Worm (Caenorhabditis elegans) whole organism, L4 larva: Measurements from ENCODE around the gene C47E8.4.

Experiments used
- D1046.2 ChIP-seq: fragments of 200-800 bp; sonication (Bioruptor generic); IDR thresholded peaks from 2 replicates; pipeline ENCODE4 v1.3.6; 2022; ENCODE audit warnings: missing genetic modification characterization, missing compliant biosample characterization
- F37D6.2 ChIP-seq: sonication (generic microtip); optimal IDR thresholded peaks from 2 replicates; lab custom pipeline; 2016; ENCODE audit warnings: mild to moderate bottlenecking, missing genetic modification characterization, missing compliant biosample characterization
- F44E2.7 ChIP-seq: fragments of 200-800 bp; sonication (Bioruptor generic); IDR thresholded peaks from 2 replicates; pipeline ENCODE4 v2.1.2; 2022; ENCODE audit warnings: missing genetic modification characterization, missing compliant biosample characterization
- F49E8.2 ChIP-seq: sonication (generic microtip); optimal IDR thresholded peaks from 2 replicates; lab custom pipeline; 2016; ENCODE audit warnings: missing compliant biosample characterization, mild to moderate bottlenecking, missing genetic modification characterization, borderline replicate concordance
- R02D3.7 ChIP-seq: fragments of 150-350 bp; sonication (generic microtip); optimal IDR thresholded peaks from 3 replicates; lab custom pipeline; 2014; ENCODE audit warnings: missing biosample characterization, missing genetic modification characterization
- Y105C5A.15 ChIP-seq: fragments of 200-800 bp; sonication (Bioruptor generic); IDR thresholded peaks from 2 replicates; pipeline ENCODE4 v1.3.6; 2022; ENCODE audit warnings: missing genetic modification characterization, missing compliant biosample characterization
- Y48G9A.11 ChIP-seq: fragments of 200-800 bp; sonication (Bioruptor generic); IDR thresholded peaks from 2 replicates; pipeline ENCODE4 v1.3.6; 2022; ENCODE audit warnings: missing genetic modification reagents, missing genetic modification characterization, missing compliant biosample characterization
- Y75B8A.6 ChIP-seq: fragments of 200-800 bp; sonication (Bioruptor generic); IDR thresholded peaks from 2 replicates; pipeline ENCODE4 v1.3.6; 2022; ENCODE audit warnings: missing genetic modification reagents, missing genetic modification characterization, missing compliant biosample characterization
- ZK546.5 ChIP-seq, 2 experiments: sonication (generic microtip); optimal IDR thresholded peaks; 2 replicates each; lab custom pipeline; 2017; ENCODE audit warnings: missing biosample characterization in 2 of 2, missing genetic modification characterization in 2 of 2
- aha-1 ChIP-seq: fragments of 150-350 bp; peaks from one replicate; lab custom pipeline; 2014; ENCODE audit warnings: missing biosample characterization, missing genetic modification characterization
- ceh-20 ChIP-seq: fragments of 200-800 bp; sonication (Bioruptor generic); IDR thresholded peaks from 2 replicates; pipeline ENCODE4 v1.3.6; 2022; ENCODE audit warnings: missing genetic modification reagents, missing genetic modification characterization, missing compliant biosample characterization
- ceh-62 ChIP-seq: sonication (generic microtip); optimal IDR thresholded peaks from 2 replicates; lab custom pipeline; 2017; ENCODE audit warnings: missing biosample characterization, missing genetic modification characterization
- cey-2 ChIP-seq: sonication (generic microtip); optimal IDR thresholded peaks from 3 replicates; lab custom pipeline; 2017; ENCODE audit warnings: missing genetic modification characterization, mild to moderate bottlenecking, missing compliant biosample characterization, antibody characterized with exemption, borderline replicate concordance; ENCODE audit not compliant: insufficient read depth
- daf-16 ChIP-seq, 3 experiments: sonication (generic microtip); optimal IDR thresholded peaks; 2 replicates each; lab custom pipeline; 2016 to 2017; ENCODE audit warnings: missing genetic modification characterization in 3 of 3, missing genetic modification reagents in 3 of 3, mild to moderate bottlenecking in 2 of 3, missing compliant biosample characterization in 2 of 3, missing biosample characterization in 1 of 3, moderate library complexity in 1 of 3
- daf-19 ChIP-seq: fragments of 200-800 bp; sonication (Bioruptor generic); conservative IDR thresholded peaks from 2 replicates; pipeline ENCODE4 v1.3.6; 2022; ENCODE audit warnings: missing genetic modification characterization, missing compliant biosample characterization
- daf-8 ChIP-seq: fragments of 200-800 bp; sonication (Bioruptor generic); IDR thresholded peaks from 2 replicates; pipeline ENCODE4 v1.3.6; 2022; ENCODE audit warnings: missing genetic modification characterization, missing compliant biosample characterization
- dmd-6 ChIP-seq: fragments of 200-800 bp; sonication (Bioruptor generic); IDR thresholded peaks from 2 replicates; pipeline ENCODE4 v1.3.6; 2022; ENCODE audit warnings: missing genetic modification reagents, missing genetic modification characterization, missing compliant biosample characterization
- dmd-8 ChIP-seq: fragments of 200-800 bp; sonication (Bioruptor generic); IDR thresholded peaks from 2 replicates; pipeline ENCODE4 v1.3.6; 2022; ENCODE audit warnings: missing genetic modification characterization, missing compliant biosample characterization
- dpl-1 ChIP-seq: fragments of 150-350 bp; optimal IDR thresholded peaks from 2 replicates; lab custom pipeline; 2014; ENCODE audit warnings: missing biosample characterization, missing genetic modification reagents, missing genetic modification characterization
- duxl-1 ChIP-seq: sonication (generic microtip); optimal IDR thresholded peaks from 2 replicates; lab custom pipeline; 2016; ENCODE audit warnings: mild to moderate bottlenecking, missing genetic modification characterization, moderate library complexity, missing compliant biosample characterization; ENCODE audit not compliant: poor library complexity
- gei-8 ChIP-seq: fragments of 200-800 bp; sonication (Bioruptor generic); optimal IDR thresholded peaks from 2 replicates; lab custom pipeline; 2018; ENCODE audit warnings: mild to moderate bottlenecking, missing genetic modification characterization, missing compliant biosample characterization
- jun-1 ChIP-seq: fragments of 150-350 bp; optimal IDR thresholded peaks from 2 replicates; lab custom pipeline; 2014; ENCODE audit warnings: missing biosample characterization, missing genetic modification reagents, missing genetic modification characterization
- lin-1 ChIP-seq: fragments of 200-800 bp; sonication (Bioruptor generic); IDR thresholded peaks from 2 replicates; pipeline ENCODE4 v1.3.6; 2022; ENCODE audit warnings: missing genetic modification reagents, missing genetic modification characterization, missing compliant biosample characterization
- lin-29 ChIP-seq: fragments of 200-800 bp; sonication (Bioruptor generic); IDR thresholded peaks from 2 replicates; pipeline ENCODE4 v1.3.6; 2022; ENCODE audit warnings: missing genetic modification reagents, missing genetic modification characterization, missing compliant biosample characterization
- lin-39 ChIP-seq: fragments of 150-350 bp; optimal IDR thresholded peaks from 2 replicates; lab custom pipeline; 2014; ENCODE audit warnings: missing biosample characterization, missing genetic modification reagents, missing genetic modification characterization
- lir-3 ChIP-seq: sonication (generic microtip); optimal IDR thresholded peaks from 2 replicates; lab custom pipeline; 2016; ENCODE audit warnings: mild to moderate bottlenecking, missing genetic modification characterization, missing compliant biosample characterization
- lsy-2 ChIP-seq, 2 experiments: fragments of 150-350 bp in 1 of 2; sonication (generic microtip) in 1 of 2; optimal IDR thresholded peaks; 2 replicates each; lab custom pipeline; 2014 to 2017; ENCODE audit warnings: missing biosample characterization in 2 of 2, missing genetic modification characterization in 2 of 2
- madf-5 ChIP-seq, 2 experiments: fragments of 200-800 bp; sonication (Bioruptor generic); IDR thresholded peaks; 2 replicates each; pipeline ENCODE4 v1.3.6; 2022; ENCODE audit warnings: missing compliant biosample characterization in 2 of 2, missing genetic modification characterization in 2 of 2
- mxl-3 ChIP-seq: fragments of 200-800 bp; sonication (Bioruptor generic); optimal IDR thresholded peaks from 2 replicates; lab custom pipeline; 2018; ENCODE audit warnings: mild to moderate bottlenecking, missing genetic modification characterization, missing compliant biosample characterization
- nhr-111 ChIP-seq: fragments of 200-800 bp; sonication (Bioruptor generic); optimal IDR thresholded peaks from 2 replicates; lab custom pipeline; 2018; ENCODE audit warnings: mild to moderate bottlenecking, missing genetic modification characterization, missing compliant biosample characterization
- nhr-25 ChIP-seq: sonication (generic microtip); optimal IDR thresholded peaks from 2 replicates; lab custom pipeline; 2017; ENCODE audit warnings: missing genetic modification characterization, mild to moderate bottlenecking, missing compliant biosample characterization, antibody characterized with exemption, moderate library complexity, borderline replicate concordance; ENCODE audit not compliant: insufficient read depth
- nhr-76 ChIP-seq: fragments of 150-350 bp; optimal IDR thresholded peaks from 2 replicates; lab custom pipeline; 2014; ENCODE audit warnings: missing biosample characterization, missing genetic modification characterization
- nhr-77 ChIP-seq: fragments of 150-350 bp; optimal IDR thresholded peaks from 2 replicates; lab custom pipeline; 2014; ENCODE audit warnings: missing biosample characterization, missing genetic modification characterization
- php-3 ChIP-seq: fragments of 200-800 bp; sonication (Bioruptor generic); IDR thresholded peaks from 2 replicates; pipeline ENCODE4 v1.3.6; 2022; ENCODE audit warnings: missing genetic modification reagents, missing genetic modification characterization, missing compliant biosample characterization
- rbr-2 ChIP-seq: sonication (generic microtip); optimal IDR thresholded peaks from 2 replicates; lab custom pipeline; 2016; ENCODE audit warnings: missing genotype, missing genetic modification characterization, missing compliant biosample characterization
- saeg-2 ChIP-seq: fragments of 200-800 bp; sonication (Bioruptor generic); IDR thresholded peaks from 2 replicates; pipeline ENCODE4 v1.3.6; 2022; ENCODE audit warnings: missing genetic modification reagents, missing genetic modification characterization, missing compliant biosample characterization
- sdz-12 ChIP-seq: fragments of 200-800 bp; sonication (Bioruptor generic); optimal IDR thresholded peaks from 2 replicates; lab custom pipeline; 2018; ENCODE audit warnings: mild to moderate bottlenecking, missing genetic modification characterization, missing compliant biosample characterization
- skn-1 ChIP-seq: fragments of 150-350 bp; optimal IDR thresholded peaks from 2 replicates; lab custom pipeline; 2014; ENCODE audit warnings: missing biosample characterization, missing genetic modification characterization
- spr-3 ChIP-seq: fragments of 200-800 bp; sonication (Bioruptor generic); optimal IDR thresholded peaks from 2 replicates; lab custom pipeline; 2018; ENCODE audit warnings: mild to moderate bottlenecking, missing genetic modification characterization, missing compliant biosample characterization
- unc-39 ChIP-seq: sonication (generic microtip); optimal IDR thresholded peaks from 2 replicates; lab custom pipeline; 2017; ENCODE audit warnings: missing biosample characterization, missing genetic modification characterization
- unc-62 ChIP-seq, 3 experiments: fragments of 150-350 bp in 1 of 3; sonication (generic microtip); optimal IDR thresholded peaks in 2 of 3; peaks in 1 of 3; 1 replicate in 1 of 3; 2 replicates in 2 of 3; lab custom pipeline; 2014 to 2017; ENCODE audit warnings: missing biosample characterization in 3 of 3, missing genetic modification characterization in 3 of 3, missing genetic modification reagents in 3 of 3, missing genotype in 1 of 3
- vab-7 ChIP-seq: fragments of 200-800 bp; sonication (Bioruptor generic); IDR thresholded peaks from 2 replicates; pipeline ENCODE4 v1.3.6; 2022; ENCODE audit warnings: missing genetic modification reagents, missing genetic modification characterization, missing compliant biosample characterization
- zag-1 ChIP-seq: fragments of 150-350 bp; optimal IDR thresholded peaks from 2 replicates; lab custom pipeline; 2014; ENCODE audit warnings: missing biosample characterization, missing genetic modification characterization
- zfp-2 ChIP-seq: sonication (generic microtip); optimal IDR thresholded peaks from 2 replicates; lab custom pipeline; 2016; ENCODE audit warnings: mild to moderate bottlenecking, missing genetic modification characterization, missing compliant biosample characterization
- ztf-7 ChIP-seq: fragments of 150-350 bp; optimal IDR thresholded peaks from 2 replicates; lab custom pipeline; 2014; ENCODE audit warnings: missing biosample characterization, missing genetic modification characterization

C47E8.4 gene

ce11 chrV:14689060-14689750 lies 3.9 kb upstream of the C47E8.4 start, which contains the start of gene gasr-8 (continued):
- TF ChIP-seq dmd-8 (GFP tag; lab: Robert Waterston, UW) (peak; percentile 72; the same call in 1 of the 2 replicates), R02D3.7 (tag; lab: Kevin White, UChicago) (no peak), ZK546.5 (tag; optimal IDR thresholded peaks at IDR 0.05; lab: Kevin White, UChicago) (no peak), aha-1 (tag; lab: Kevin White, UChicago) (peak; percentile 35), D1046.2 (no peak), madf-5 (GFP tag; IDR thresholded peaks at IDR 0.05; lab: Robert Waterston, UW) (peak in 1 of 2 experiments; percentile 55; a peak in 1 of 4 replicates), F49E8.2 (tag; lab: Kevin White, UChicago) (no peak), F44E2.7 (no peak), zfp-2 (tag; lab: Kevin White, UChicago) (no peak), saeg-2 (GFP tag; lab: Robert Waterston, UW) (no peak), dmd-6 (GFP tag; lab: Robert Waterston, UW) (peak; percentile 39), lir-3 (no peak), daf-19 (GFP tag; lab: Robert Waterston, UW) (no peak), lin-1 (GFP tag; lab: Robert Waterston, UW) (peak; percentile 69), Y105C5A.15 (GFP tag; lab: Robert Waterston, UW) (0 out of 2 replicates have a peak, but pooled peaks have one; percentile 15)
- TF ChIP-seq, all 104 proteins: peak for 24

- TF ChIP-seq gei-8 (GFP tag; lab: Kevin White, UChicago) (no peak), rbr-2 (peak; percentile 3), dpl-1 (GFP tag; lab: Kevin White, UChicago) (peak; percentile 9), nhr-76 (no peak), Y48G9A.11 (peak; percentile 64; the same call in 1 of the 2 replicates), unc-39 (no peak), unc-62 (GFP tag; optimal IDR thresholded peaks at IDR 0.05 in 1 of 2; lab: Kevin White, UChicago) (no peak), unc-62 (tag; optimal IDR thresholded peaks at IDR 0.05; lab: Kevin White, UChicago) (no peak), ceh-20 (GFP tag; lab: Robert Waterston, UW) (peak; percentile 44; the same call in 1 of the 2 replicates), daf-8 (GFP tag; lab: Robert Waterston, UW) (no peak), F37D6.2 (tag; lab: Kevin White, UChicago) (no peak), sdz-12 (GFP tag; lab: Kevin White, UChicago) (peak; percentile 13), daf-16 (GFP tag; optimal IDR thresholded peaks at IDR 0.05; lab: Kevin White, UChicago) (no peak), daf-16 (tag; optimal IDR thresholded peaks at IDR 0.05; lab: Kevin White, UChicago) (peak; percentile 86), nhr-77 (tag; lab: Kevin White, UChicago) (no peak), zag-1 (tag; lab: Kevin White, UChicago) (no peak), mxl-3 (GFP tag; lab: Kevin White, UChicago) (no peak), lsy-2 (tag; optimal IDR thresholded peaks at IDR 0.05; lab: Kevin White, UChicago) (peak in 1 of 2 experiments; percentile 87), skn-1 (tag; lab: Kevin White, UChicago) (no peak), nhr-111 (GFP tag; lab: Kevin White, UChicago) (peak; percentile 20), cey-2 (tag; lab: Kevin White, UChicago) (no peak), lin-29 (GFP tag; lab: Robert Waterston, UW) (peak; percentile 31; the same call in 1 of the 2 replicates), vab-7 (GFP tag; lab: Robert Waterston, UW) (0 out of 2 replicates have a peak, but pooled peaks have one; percentile 38), php-3 (GFP tag; lab: Robert Waterston, UW) (0 out of 2 replicates have a peak, but pooled peaks have one; percentile 35), zfp-2 (tag; lab: Kevin White, UChicago) (no peak), Y105C5A.15 (GFP tag; lab: Robert Waterston, UW) (no peak; the same call in 1 of the 2 replicates), duxl-1 (tag; lab: Kevin White, UChicago) (no peak), nhr-25 (tag; lab: Kevin White, UChicago) (no peak), jun-1 (tag; lab: Kevin White, UChicago) (no peak), spr-3 (peak; percentile 27), ztf-7 (tag; lab: Kevin White, UChicago) (no peak), ceh-62 (tag; lab: Kevin White, UChicago) (no peak), lin-39 (no peak), Y75B8A.6 (peak; percentile 59)
Measured at ce11 chrV:14688097-14688912, 3.0 kb upstream of the C47E8.4 start, which contains the start of gene C47E8.11. TSS of gene C47E8.11 (plus strand) at chrV:14688616.
